Worm (Caenorhabditis elegans) whole organism, mixed stage, embryonic: ENCODE results near the gene fut-3.
A peak's percentile ranks its signal among the peaks of the same experiment; 100 is the strongest.

ENCODE experiments used
- M03D4.4 ChIP-seq: sonication (generic microtip); optimal IDR thresholded peaks from 2 replicates; lab custom pipeline; 2017; ENCODE audit warnings: mild to moderate bottlenecking, missing genetic modification characterization, missing compliant biosample characterization
- bed-3 ChIP-seq: fragments of 200-800 bp; sonication (Bioruptor generic); optimal IDR thresholded peaks from 3 replicates; lab custom pipeline; 2018; ENCODE audit warnings: mild to moderate bottlenecking, missing genetic modification characterization, moderate library complexity, missing compliant biosample characterization
- blmp-1 ChIP-seq: fragments of 150-350 bp; optimal IDR thresholded peaks from 2 replicates; lab custom pipeline; 2014; ENCODE audit warnings: missing biosample characterization, missing genetic modification characterization
- ceh-39 ChIP-seq: fragments of 150-350 bp; optimal IDR thresholded peaks from 2 replicates; lab custom pipeline; 2014; ENCODE audit warnings: missing biosample characterization, missing genetic modification characterization
- ceh-43 ChIP-seq: fragments of 200-800 bp; sonication (Bioruptor generic); optimal IDR thresholded peaks from 2 replicates; lab custom pipeline; 2018; ENCODE audit warnings: mild to moderate bottlenecking, missing genetic modification characterization, moderate library complexity, missing compliant biosample characterization
- ceh-83 ChIP-seq: fragments of 200-800 bp; sonication (Bioruptor generic); optimal IDR thresholded peaks from 2 replicates; lab custom pipeline; 2018; ENCODE audit warnings: mild to moderate bottlenecking, missing genetic modification characterization, missing compliant biosample characterization
- ces-1 ChIP-seq: fragments of 150-350 bp; optimal IDR thresholded peaks from 2 replicates; lab custom pipeline; 2014; ENCODE audit warnings: missing biosample characterization, missing genetic modification reagents, missing genetic modification characterization
- cnd-1 ChIP-seq: fragments of 200-800 bp; sonication (Bioruptor generic); optimal IDR thresholded peaks from 2 replicates; lab custom pipeline; 2018; ENCODE audit warnings: mild to moderate bottlenecking, missing genetic modification characterization, missing compliant biosample characterization
- elt-1 ChIP-seq: sonication (generic microtip); optimal IDR thresholded peaks from 2 replicates; lab custom pipeline; 2017; ENCODE audit warnings: missing genetic modification characterization, mild to moderate bottlenecking, missing compliant biosample characterization, antibody characterized with exemption, moderate library complexity, borderline replicate concordance; ENCODE audit not compliant: insufficient read depth
- elt-3 ChIP-seq: fragments of 150-350 bp; optimal IDR thresholded peaks from 2 replicates; lab custom pipeline; 2014; ENCODE audit warnings: missing biosample characterization, missing genetic modification characterization
- flh-1 ChIP-seq: fragments of 200-800 bp; sonication (Bioruptor generic); optimal IDR thresholded peaks from 2 replicates; lab custom pipeline; 2018; ENCODE audit warnings: mild to moderate bottlenecking, missing genetic modification characterization, moderate library complexity, missing compliant biosample characterization
- ham-2 ChIP-seq: fragments of 200-800 bp; sonication (Bioruptor generic); optimal IDR thresholded peaks from 2 replicates; lab custom pipeline; 2018; ENCODE audit warnings: mild to moderate bottlenecking, missing genetic modification characterization, missing compliant biosample characterization
- lin-13 ChIP-seq: fragments of 150-350 bp; optimal IDR thresholded peaks from 2 replicates; lab custom pipeline; 2014; ENCODE audit warnings: missing biosample characterization, missing genetic modification characterization
- lin-32 ChIP-seq: fragments of 200-800 bp; sonication (Bioruptor generic); optimal IDR thresholded peaks from 2 replicates; lab custom pipeline; 2018; ENCODE audit warnings: mild to moderate bottlenecking, missing genetic modification characterization, missing compliant biosample characterization
- mab-5 ChIP-seq: fragments of 150-350 bp; optimal IDR thresholded peaks from 2 replicates; lab custom pipeline; 2014; ENCODE audit warnings: missing biosample characterization, missing genetic modification characterization
- mep-1 ChIP-seq: fragments of 150-350 bp; optimal IDR thresholded peaks from 2 replicates; lab custom pipeline; 2017; ENCODE audit warnings: missing biosample characterization, missing genetic modification reagents, missing genetic modification characterization, inconsistent platforms
- nhr-12 ChIP-seq: fragments of 150-350 bp; optimal IDR thresholded peaks from 2 replicates; lab custom pipeline; 2014; ENCODE audit warnings: missing biosample characterization, missing genetic modification characterization
- nhr-2 ChIP-seq: fragments of 150-350 bp; optimal IDR thresholded peaks from 2 replicates; lab custom pipeline; 2014; ENCODE audit warnings: missing biosample characterization, missing genetic modification characterization
- nhr-237 ChIP-seq: fragments of 150-350 bp; optimal IDR thresholded peaks from 2 replicates; lab custom pipeline; 2014; ENCODE audit warnings: missing biosample characterization, missing genetic modification characterization
- nhr-28 ChIP-seq: fragments of 150-350 bp; optimal IDR thresholded peaks from 2 replicates; lab custom pipeline; 2014; ENCODE audit warnings: missing biosample characterization, missing genetic modification characterization
- nhr-76 ChIP-seq: sonication (generic microtip); optimal IDR thresholded peaks from 2 replicates; lab custom pipeline; 2017; ENCODE audit warnings: missing biosample characterization, missing genetic modification characterization
- pha-4 ChIP-seq: fragments of 150-350 bp; optimal IDR thresholded peaks from 2 replicates; lab custom pipeline; 2018; ENCODE audit warnings: missing biosample characterization, missing genetic modification reagents, missing genetic modification characterization
- sem-2 ChIP-seq: fragments of 200-800 bp; sonication (Bioruptor generic); optimal IDR thresholded peaks from 2 replicates; lab custom pipeline; 2018; ENCODE audit warnings: mild to moderate bottlenecking, missing genetic modification characterization, missing compliant biosample characterization
- sptf-1 ChIP-seq: sonication (generic microtip); optimal IDR thresholded peaks from 2 replicates; lab custom pipeline; 2017; ENCODE audit warnings: mild to moderate bottlenecking, missing genetic modification characterization, moderate library complexity, missing compliant biosample characterization
- tbx-8 ChIP-seq: fragments of 200-800 bp; sonication (Bioruptor generic); optimal IDR thresholded peaks from 2 replicates; lab custom pipeline; 2018; ENCODE audit warnings: mild to moderate bottlenecking, missing genetic modification characterization, moderate library complexity, missing compliant biosample characterization
- unc-120 ChIP-seq: sonication (generic microtip); optimal IDR thresholded peaks from 2 replicates; lab custom pipeline; 2017; ENCODE audit warnings: missing genetic modification characterization, missing compliant biosample characterization; ENCODE audit not compliant: poor library complexity, severe bottlenecking
- unc-39 ChIP-seq: fragments of 150-350 bp; optimal IDR thresholded peaks from 2 replicates; lab custom pipeline; 2014; ENCODE audit warnings: missing biosample characterization, missing genetic modification characterization
- zip-8 ChIP-seq: fragments of 150-350 bp; optimal IDR thresholded peaks from 2 replicates; lab custom pipeline; 2014; ENCODE audit warnings: missing biosample characterization, missing genetic modification characterization
- ztf-11 ChIP-seq: fragments of 150-350 bp; optimal IDR thresholded peaks from 2 replicates; lab custom pipeline; 2014; ENCODE audit warnings: missing biosample characterization, missing genetic modification characterization

The fut-3 gene

ce11 chrII:5659675-5660074 lies at the start of gene fut-3:
TSS of gene fut-3 (minus strand) at chrII:5659775.
- TF ChIP-seq pha-4 (tag; lab: Kevin White, UChicago) (no peak), tbx-8 (GFP tag; lab: Kevin White, UChicago) (no peak), flh-1 (GFP tag; lab: Kevin White, UChicago) (no peak), ztf-11 (tag; lab: Kevin White, UChicago) (no peak), nhr-76 (tag; lab: Kevin White, UChicago) (no peak)

ce11 chrII:5708154-5708553 lies 48.6 kb upstream of the fut-3 start:
- TF ChIP-seq ces-1 (peak; percentile 89), nhr-2 (no peak)

- TF ChIP-seq nhr-2, result no peak
- TF ChIP-seq nhr-28 (tag; lab: Kevin White, UChicago), result no peak
- TF ChIP-seq mep-1 (tag; lab: Kevin White, UChicago), result no peak
- TF ChIP-seq ceh-39 (tag; lab: Kevin White, UChicago), result no peak
- TF ChIP-seq ceh-43 (GFP tag; lab: Kevin White, UChicago), result no peak
- no peak for TF ChIP-seq nhr-12 (tag; lab: Kevin White, UChicago)
- no peak for TF ChIP-seq unc-39
- no peak for TF ChIP-seq sem-2 (GFP tag; lab: Kevin White, UChicago)
- TF ChIP-seq cnd-1, result no peak
- no peak for TF ChIP-seq ceh-83
- TF ChIP-seq sptf-1 (tag; lab: Kevin White, UChicago), result no peak
- no peak for TF ChIP-seq M03D4.4 (tag; lab: Kevin White, UChicago)
- no peak for TF ChIP-seq lin-13 (tag; lab: Kevin White, UChicago)
- TF ChIP-seq ham-2 (GFP tag; lab: Kevin White, UChicago), result no peak
- no peak for TF ChIP-seq mab-5 (tag; lab: Kevin White, UChicago)
- TF ChIP-seq tbx-8 (GFP tag; lab: Kevin White, UChicago), result no peak
These were observed 48.0 kb upstream of the fut-3 start, which contains the start of gene osta-2 for ce11 chrII:5707532-5707931. TSS of gene osta-2 (plus strand) at chrII:5707691.

ce11 chrII:5704479-5704878 lies 44.9 kb upstream of the fut-3 start:
- TF ChIP-seq zip-8 (tag; lab: Kevin White, UChicago) (no peak), pha-4 (tag; lab: Kevin White, UChicago) (no peak), ceh-83 (no peak), ceh-39 (tag; lab: Kevin White, UChicago) (no peak), unc-120 (tag; lab: Kevin White, UChicago) (no peak), nhr-237 (no peak), bed-3 (GFP tag; lab: Kevin White, UChicago) (no peak), blmp-1 (no peak), lin-32 (GFP tag; lab: Kevin White, UChicago) (no peak), ces-1 (peak; percentile 2), elt-1 (tag; lab: Kevin White, UChicago) (peak; percentile 56), elt-3 (tag; lab: Kevin White, UChicago) (no peak)

ce11 chrII:5702611-5703192 lies 43.1 kb upstream of the fut-3 start:
- TF ChIP-seq unc-120 (tag; lab: Kevin White, UChicago) (no peak), unc-39 (no peak), ces-1 (peak; percentile 77)

ce11 chrII:5701485-5701884 lies 41.9 kb upstream of the fut-3 start:
- TF ChIP-seq mep-1 (tag; lab: Kevin White, UChicago) (peak; percentile 31), nhr-28 (tag; lab: Kevin White, UChicago) (no peak), ces-1 (peak; percentile 1)
